Worm (Caenorhabditis elegans): ENCODE measurements around the gene T02D1.9.

Gene T02D1.9

ce11 chrIV:17413343-17413742 is 6.0 kb upstream of the T02D1.9 start:
- TF ChIP-seq ceh-83 (GFP tag; optimal IDR thresholded peaks at IDR 0.05) (no peak), nhr-12 (tag; optimal IDR thresholded peaks at IDR 0.05) (no peak), nhr-28 (tag; optimal IDR thresholded peaks at IDR 0.05) (no peak), ham-2 (GFP tag; optimal IDR thresholded peaks at IDR 0.05) (no peak), mls-2 (tag; optimal IDR thresholded peaks at IDR 0.05) (no peak), hlh-1 (tag; optimal IDR thresholded peaks at IDR 0.05) (no peak), mep-1 (tag; optimal IDR thresholded peaks at IDR 0.05) (no peak), unc-62 (GFP tag; optimal IDR thresholded peaks at IDR 0.05) (no peak), sptf-1 (tag; optimal IDR thresholded peaks at IDR 0.05) (no peak), drap-1 (GFP tag; optimal IDR thresholded peaks at IDR 0.05) (no peak), nhr-237 (tag; optimal IDR thresholded peaks at IDR 0.05) (no peak)

ce11 chrIV:17407025-17407424 is 366 bp downstream of the T02D1.9 start, which contains the start of gene T02D1.7:
Gene T02D1.7, minus strand, starts transcription at chrIV:17407125.
- no peak for TF ChIP-seq lsy-2 (tag; optimal IDR thresholded peaks at IDR 0.05)
- no peak for TF ChIP-seq mls-2 (tag; optimal IDR thresholded peaks at IDR 0.05)
- no peak for TF ChIP-seq lin-13 (tag; optimal IDR thresholded peaks at IDR 0.05)
- no peak for TF ChIP-seq elt-3 (tag; optimal IDR thresholded peaks at IDR 0.05)
- TF ChIP-seq hlh-1 (tag; optimal IDR thresholded peaks at IDR 0.05), result no peak
- no peak for TF ChIP-seq sptf-1 (tag; optimal IDR thresholded peaks at IDR 0.05)
- no peak for TF ChIP-seq unc-39 (tag; optimal IDR thresholded peaks at IDR 0.05)
- TF ChIP-seq cnd-1 (tag; optimal IDR thresholded peaks at IDR 0.05), result no peak

DNA sequence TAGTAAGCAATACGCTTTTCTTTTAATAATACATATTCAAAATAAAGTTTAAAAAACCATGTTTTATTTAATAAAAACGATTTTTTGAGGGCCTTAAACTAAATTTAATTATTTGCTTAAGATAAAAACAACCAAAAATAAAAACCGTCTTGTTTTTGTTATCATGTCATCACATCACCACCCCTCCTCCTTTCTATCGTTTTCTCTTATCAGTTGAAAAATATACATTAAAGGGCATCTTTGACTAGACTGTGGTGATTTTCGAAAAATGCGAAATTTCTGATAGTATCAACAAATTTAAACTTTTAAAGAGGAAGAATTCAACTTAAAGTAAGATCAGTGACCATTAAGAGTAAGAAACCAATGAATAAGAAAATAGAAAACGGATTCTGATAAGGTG is 1.3 kb downstream of the T02D1.9 start:
- TF ChIP-seq mep-1 (tag; optimal IDR thresholded peaks at IDR 0.05) (no peak), unc-62 (GFP tag; optimal IDR thresholded peaks at IDR 0.05) (no peak), unc-39 (tag; optimal IDR thresholded peaks at IDR 0.05) (no peak), ces-1 (GFP tag; optimal IDR thresholded peaks at IDR 0.05) (no peak), flh-1 (GFP tag; optimal IDR thresholded peaks at IDR 0.05) (no peak), unc-120 (tag; optimal IDR thresholded peaks at IDR 0.05; ENCODE audit: poor library complexity, severe bottlenecking) (no peak), snpc-4 (tag; optimal IDR thresholded peaks at IDR 0.05) (no peak), lin-32 (GFP tag; optimal IDR thresholded peaks at IDR 0.05) (no peak), cnd-1 (tag; optimal IDR thresholded peaks at IDR 0.05) (no peak), elt-1 (tag; optimal IDR thresholded peaks at IDR 0.05; ENCODE audit: borderline replicate concordance, insufficient read depth) (no peak), ztf-11 (tag; optimal IDR thresholded peaks at IDR 0.05) (no peak), ceh-39 (tag; optimal IDR thresholded peaks at IDR 0.05) (no peak), ceh-83 (GFP tag; optimal IDR thresholded peaks at IDR 0.05) (no peak), drap-1 (GFP tag; optimal IDR thresholded peaks at IDR 0.05) (no peak), sem-2 (GFP tag; optimal IDR thresholded peaks at IDR 0.05) (no peak), sptf-1 (tag; optimal IDR thresholded peaks at IDR 0.05) (no peak)

ce11 chrIV:17405530-17405929 is 1.9 kb downstream of the T02D1.9 start, which contains the start of gene pmp-4:
Gene pmp-4, minus strand, starts transcription at chrIV:17405630.
- TF ChIP-seq M03D4.4 (tag; optimal IDR thresholded peaks at IDR 0.05) (no peak), blmp-1 (tag; optimal IDR thresholded peaks at IDR 0.05) (no peak), lin-13 (tag; optimal IDR thresholded peaks at IDR 0.05) (no peak), ceh-39 (tag; optimal IDR thresholded peaks at IDR 0.05) (no peak), mls-2 (tag; optimal IDR thresholded peaks at IDR 0.05) (no peak), ceh-83 (GFP tag; optimal IDR thresholded peaks at IDR 0.05) (no peak), elt-1 (tag; optimal IDR thresholded peaks at IDR 0.05; ENCODE audit: borderline replicate concordance, insufficient read depth) (no peak), ceh-43 (GFP tag; optimal IDR thresholded peaks at IDR 0.05) (no peak), ces-1 (GFP tag; optimal IDR thresholded peaks at IDR 0.05) (no peak), ham-2 (GFP tag; optimal IDR thresholded peaks at IDR 0.05) (no peak), sem-2 (GFP tag; optimal IDR thresholded peaks at IDR 0.05) (no peak), nhr-237 (tag; optimal IDR thresholded peaks at IDR 0.05) (no peak), nhr-76 (tag; optimal IDR thresholded peaks at IDR 0.05) (no peak), drap-1 (GFP tag; optimal IDR thresholded peaks at IDR 0.05) (no peak), tbx-8 (GFP tag; optimal IDR thresholded peaks at IDR 0.05) (no peak), unc-120 (tag; optimal IDR thresholded peaks at IDR 0.05; ENCODE audit: poor library complexity, severe bottlenecking) (no peak)

DNA sequence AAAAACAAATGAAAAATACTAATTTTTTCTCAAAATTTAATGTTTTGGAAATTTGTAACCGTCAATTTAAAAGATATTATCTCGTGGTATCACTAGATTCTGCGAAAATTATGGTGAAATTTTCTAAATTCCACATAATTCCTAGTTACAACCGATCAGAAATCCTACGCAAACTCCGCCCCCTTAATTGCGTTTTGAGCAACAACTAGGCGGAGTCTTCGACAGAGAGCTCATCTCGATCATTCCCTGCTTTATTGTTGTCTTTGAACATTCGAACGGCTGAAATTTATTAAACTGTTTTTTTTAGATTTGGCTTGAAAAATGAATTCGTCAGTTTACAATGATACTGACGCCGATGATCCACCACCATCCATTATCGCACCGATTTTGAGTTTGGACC is 7.9 kb downstream of the T02D1.9 start, which contains the start of gene T02D1.4:
T02D1.4 (plus strand) TSS at position 301 of the 400 bp plus-strand sequence.
- no peak for TF ChIP-seq ces-1 (GFP tag; optimal IDR thresholded peaks at IDR 0.05)

All from whole organism, mixed stage, embryonic.